Fruit fly (Drosophila melanogaster) whole organism: ENCODE data around the gene MED28.

ENCODE experiments used
- CG8478 ChIP-seq: fragments of >200 bp; optimal IDR thresholded peaks from 2 replicates; lab custom pipeline; 2018; ENCODE audit warnings: inconsistent platforms
- Dll ChIP-seq: fragments of >200 bp; optimal IDR thresholded peaks from 2 replicates; lab custom pipeline; 2017
- EcR ChIP-seq, 2 experiments: fragments of >200 bp; optimal IDR thresholded peaks; 2 replicates each; lab custom pipeline; 2017; ENCODE audit warnings: missing biosample characterization in 2 of 2, missing genetic modification characterization in 2 of 2, missing genetic modification reagents in 2 of 2
- pan ChIP-seq: fragments of >200 bp; optimal IDR thresholded peaks from 2 replicates; lab custom pipeline; 2017
- psq ChIP-seq: fragments of >200 bp; optimal IDR thresholded peaks from 2 replicates; lab custom pipeline; 2017
- usp ChIP-seq: fragments of >200 bp; optimal IDR thresholded peaks from 2 replicates; lab custom pipeline; 2017; ENCODE audit warnings: missing biosample characterization, missing genetic modification characterization, mixed read lengths

Gene MED28

DNA sequence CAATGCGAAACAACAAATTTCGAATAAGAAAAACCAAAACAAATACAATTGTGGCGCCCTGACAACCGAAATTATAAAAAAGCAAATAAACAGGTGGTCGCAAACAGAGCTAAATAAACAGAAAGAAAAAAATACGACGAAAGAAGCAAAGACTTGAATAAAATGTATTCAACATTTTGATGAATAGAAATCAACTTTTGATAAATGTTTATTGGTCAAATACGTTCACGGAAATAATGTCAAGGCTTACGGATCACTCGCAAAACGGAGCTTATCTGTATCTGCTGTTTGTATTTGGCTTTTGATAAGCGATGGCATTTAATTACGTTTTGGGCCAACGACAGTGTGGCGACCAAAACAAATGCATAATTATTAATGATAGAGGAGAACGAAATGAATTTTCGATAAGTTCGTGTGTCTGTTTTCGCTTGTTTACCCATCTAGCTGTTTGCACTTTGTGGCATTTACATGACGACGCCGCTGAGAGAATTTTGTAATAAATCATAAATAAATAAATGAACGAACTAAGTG lies 23.6 kb upstream of the MED28 start:
- TF ChIP-seq CG8478 (lab: Kevin White, UChicago) (no peak), pan (no peak), EcR (GFP tag; optimal IDR thresholded peaks at IDR 0.05; lab: Kevin White, UChicago) (no peak), Dll (lab: Kevin White, UChicago) (no peak), usp (no peak), psq (lab: Kevin White, UChicago) (no peak)

DNA sequence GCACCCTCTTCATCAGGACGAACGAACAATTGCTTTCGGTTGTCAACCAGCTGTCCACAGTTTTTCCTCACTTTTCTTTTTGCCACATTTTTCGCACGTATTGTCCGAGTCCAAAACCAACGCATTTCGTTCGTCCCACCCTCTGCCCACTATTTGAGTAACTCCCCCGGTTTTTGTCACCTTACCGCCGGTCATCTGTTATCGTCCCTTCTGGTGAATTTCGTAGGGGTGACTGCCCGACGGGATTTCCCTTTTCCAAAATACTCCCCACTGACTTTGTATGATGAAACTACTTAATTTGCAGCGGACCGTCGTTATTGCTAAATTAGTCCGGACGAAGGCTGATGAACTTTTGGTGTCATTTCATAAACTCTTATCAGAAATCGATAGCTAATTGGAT lies 19.7 kb upstream of the MED28 start:
- no peak for TF ChIP-seq EcR (GFP tag; optimal IDR thresholded peaks at IDR 0.05; lab: Kevin White, UChicago)

DNA sequence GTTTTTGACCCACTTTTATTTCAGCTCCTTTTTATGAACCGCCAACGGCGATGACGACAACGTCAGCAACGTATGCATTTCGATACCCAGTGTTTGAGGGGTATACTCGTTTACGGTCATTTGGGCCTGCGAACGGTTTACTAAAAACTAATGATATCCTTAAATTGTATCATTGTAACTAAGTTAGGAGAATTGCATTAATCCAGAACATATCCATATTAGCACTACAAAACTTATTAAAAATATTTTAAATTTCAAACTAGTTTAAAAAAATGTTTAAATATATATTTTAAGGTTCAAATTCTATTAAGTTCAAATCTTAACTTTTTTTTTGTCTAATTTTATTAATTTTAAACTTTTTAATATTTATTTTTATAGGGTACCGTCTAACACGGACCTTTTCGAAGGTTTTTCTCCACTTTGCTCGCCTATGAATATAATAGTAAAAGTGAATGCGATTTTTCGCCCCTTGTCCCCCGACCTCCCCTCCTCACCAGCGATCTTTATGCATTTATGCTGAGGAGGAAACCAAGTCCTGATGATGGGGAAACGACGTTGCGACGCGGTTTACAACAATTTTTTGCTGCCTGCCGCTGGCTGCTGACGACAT lies 17.5 kb upstream of the MED28 start:
- TF ChIP-seq EcR (GFP tag; optimal IDR thresholded peaks at IDR 0.05; lab: Kevin White, UChicago) (no peak), pan (no peak), psq (lab: Kevin White, UChicago) (no peak), CG8478 (lab: Kevin White, UChicago) (no peak), usp (no peak), Dll (lab: Kevin White, UChicago) (no peak)

DNA sequence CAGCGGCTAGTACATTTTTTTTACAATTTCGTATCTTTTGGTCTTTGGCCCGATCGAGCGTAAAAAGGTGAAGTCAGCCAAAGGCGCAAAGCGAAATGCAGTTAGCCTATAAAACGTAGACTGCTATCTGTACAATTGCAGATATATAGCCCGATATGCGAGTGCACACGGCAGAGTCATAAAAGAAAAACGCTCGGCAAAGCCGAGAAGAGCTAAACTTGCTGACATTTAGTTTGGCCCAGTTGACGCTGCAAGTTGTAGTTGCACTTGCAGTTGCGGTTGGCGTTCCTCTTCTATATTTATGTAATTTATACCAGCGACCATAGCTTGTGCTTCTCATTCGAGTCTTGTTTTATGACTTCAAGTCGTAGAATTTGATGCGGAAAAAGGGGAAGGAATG lies 16.2 kb upstream of the MED28 start:
- no peak for TF ChIP-seq pan
- no peak for TF ChIP-seq CG8478 (lab: Kevin White, UChicago)

DNA sequence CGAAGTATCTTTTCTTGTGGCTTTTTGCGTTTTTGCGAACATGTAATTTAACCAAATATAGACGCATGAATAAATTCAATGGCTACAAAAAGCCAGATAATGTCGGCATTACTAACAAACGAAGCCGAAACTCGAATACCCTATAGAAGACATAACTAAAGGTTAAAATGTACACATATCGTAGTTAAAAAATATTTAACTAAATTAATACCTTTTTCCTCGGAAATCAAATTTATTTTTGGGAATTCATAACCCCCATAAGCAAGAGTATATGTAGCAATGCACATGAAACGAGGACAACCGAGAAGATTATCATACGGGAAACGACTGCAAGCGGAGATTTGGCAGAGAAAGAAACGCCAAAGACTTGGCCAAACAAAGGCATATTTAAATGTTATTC lies 15.1 kb upstream of the MED28 start:
- no peak for TF ChIP-seq Dll (lab: Kevin White, UChicago)

DNA sequence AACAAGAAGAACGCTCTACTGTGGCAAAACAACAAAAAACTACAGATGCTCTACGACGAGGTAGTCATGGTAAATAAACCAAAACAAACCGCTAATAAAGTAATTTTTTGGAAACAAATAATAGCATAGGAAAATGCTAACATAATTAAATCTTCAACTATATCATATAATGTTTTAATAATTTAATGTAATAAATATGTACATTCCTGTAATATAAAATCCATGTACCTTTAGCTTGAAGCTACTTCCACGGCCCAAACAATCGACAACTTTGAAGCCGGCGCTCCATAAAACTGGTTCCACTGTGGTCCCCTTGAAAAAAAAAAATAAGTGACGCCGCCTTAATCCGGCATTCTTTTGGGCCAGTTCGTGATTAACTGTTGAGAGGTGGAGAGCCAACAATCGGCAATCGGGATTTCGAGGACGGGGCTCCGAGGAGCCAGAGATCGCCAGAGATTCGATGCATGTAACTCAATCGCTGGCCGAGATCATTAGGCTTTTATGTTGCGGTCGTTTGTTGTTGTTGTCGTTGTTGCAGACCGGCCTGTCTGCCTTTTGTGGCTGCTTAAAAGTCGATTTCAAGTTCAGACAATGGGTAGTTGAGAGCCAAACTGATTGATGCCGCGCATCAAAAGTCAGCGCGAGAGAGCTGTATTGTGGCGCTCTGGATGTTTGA lies 14.0 kb upstream of the MED28 start:
- no peak for TF ChIP-seq Dll (lab: Kevin White, UChicago)
- TF ChIP-seq CG8478 (lab: Kevin White, UChicago): no peak
- no peak for TF ChIP-seq usp
- no peak for TF ChIP-seq pan
- no peak for TF ChIP-seq EcR (GFP tag; optimal IDR thresholded peaks at IDR 0.05; lab: Kevin White, UChicago)
- no peak for TF ChIP-seq psq (lab: Kevin White, UChicago)

DNA sequence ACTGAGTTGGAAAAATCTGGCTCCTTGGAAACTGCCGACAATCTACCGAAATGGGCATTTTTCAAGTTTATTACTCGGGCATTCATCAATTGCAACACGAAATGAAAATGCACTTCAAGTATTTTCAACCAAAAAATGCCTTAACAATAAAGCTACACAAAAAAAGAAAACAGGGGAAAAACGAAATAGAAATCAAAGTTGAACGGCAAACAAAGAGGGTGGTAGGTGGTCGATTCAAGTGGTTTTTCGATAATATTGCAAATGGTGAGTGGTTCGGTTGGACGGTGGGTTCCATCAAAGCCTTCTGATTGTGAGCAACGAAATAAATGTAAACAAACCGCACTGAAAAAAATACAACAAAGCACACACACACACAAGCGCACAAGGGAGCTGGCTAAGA lies 10.6 kb upstream of the MED28 start:
- no peak for TF ChIP-seq pan
- TF ChIP-seq Dll (lab: Kevin White, UChicago): no peak
- no peak for TF ChIP-seq psq (lab: Kevin White, UChicago)
- no peak for TF ChIP-seq usp
- TF ChIP-seq CG8478 (lab: Kevin White, UChicago): no peak
- TF ChIP-seq EcR (GFP tag; optimal IDR thresholded peaks at IDR 0.05; lab: Kevin White, UChicago): no peak

DNA sequence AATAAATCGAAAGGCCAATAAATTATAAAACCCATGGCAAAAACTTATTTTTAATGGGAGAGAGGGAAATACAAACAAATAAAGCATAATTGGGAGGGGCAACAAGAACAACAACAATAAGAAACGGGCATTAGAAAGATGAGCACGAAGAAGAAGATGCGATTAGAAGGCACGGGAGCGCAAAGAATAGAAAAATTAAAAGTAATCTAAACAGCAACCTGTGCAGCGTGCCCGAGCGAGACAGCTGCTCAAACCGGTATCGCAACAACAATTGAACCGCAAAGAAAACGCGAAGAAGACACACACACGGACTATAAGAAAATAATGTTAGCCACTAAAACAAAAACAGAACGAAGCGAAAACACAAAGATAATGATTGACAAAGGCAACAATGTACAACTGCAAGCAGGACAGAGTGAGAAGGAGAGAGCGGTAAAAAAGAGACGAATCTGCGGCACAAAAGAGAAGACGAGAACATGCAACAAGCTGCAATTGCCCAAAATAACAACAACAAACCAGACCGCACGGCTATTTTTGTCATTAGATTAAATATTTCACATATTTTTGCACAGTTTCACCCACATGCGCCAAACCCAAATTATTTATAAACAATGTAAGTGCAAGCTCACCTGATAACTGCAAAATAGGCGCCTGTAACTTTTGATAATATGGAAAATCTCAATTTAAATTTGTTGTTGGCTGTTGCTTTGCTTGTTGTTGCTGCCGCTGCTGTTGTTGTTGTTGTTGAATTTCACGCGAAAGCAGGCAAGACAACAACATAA lies 4.8 kb upstream of the MED28 start:
- TF ChIP-seq pan (no peak), Dll (lab: Kevin White, UChicago) (no peak), CG8478 (lab: Kevin White, UChicago) (no peak)

DNA sequence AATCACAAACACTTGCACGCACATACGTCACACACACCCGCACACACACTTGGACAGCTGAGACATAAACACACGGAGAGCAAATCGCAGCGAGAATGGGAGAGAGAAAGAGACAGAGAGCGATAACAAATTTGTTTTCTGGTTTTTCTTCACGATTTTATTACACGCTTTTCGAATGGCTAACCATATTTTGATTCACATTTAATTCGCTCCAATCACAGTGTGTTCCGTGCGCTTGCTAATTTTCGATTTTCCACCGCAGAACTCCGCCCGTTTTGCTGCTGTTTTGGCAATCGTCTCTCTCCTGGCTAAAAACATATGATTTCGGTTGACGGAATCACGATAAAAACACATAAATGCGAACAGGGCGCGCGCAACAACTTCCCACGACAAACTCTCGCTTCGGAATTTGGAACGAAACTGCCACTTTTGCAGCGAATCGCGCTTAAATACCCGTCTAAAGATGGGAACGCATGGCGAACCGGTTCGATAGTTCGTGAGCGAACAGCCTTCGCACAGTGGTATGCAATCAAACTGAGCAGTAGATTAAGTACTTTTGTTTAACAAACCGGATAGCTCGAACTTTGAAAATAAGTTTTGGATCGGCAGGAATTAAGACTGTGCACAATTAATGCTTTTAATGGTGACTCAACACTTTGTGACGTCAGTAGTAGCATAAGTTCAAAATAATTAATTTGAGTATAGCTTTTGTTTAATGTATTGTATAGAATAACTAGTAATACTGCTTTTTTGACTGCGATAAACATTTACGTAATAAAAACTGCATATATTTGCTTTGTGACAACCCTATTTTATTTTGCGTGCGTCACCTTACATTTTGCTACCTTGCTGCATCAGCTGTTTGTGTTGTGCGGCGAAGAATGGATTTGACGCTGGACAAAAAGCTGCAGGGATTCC lies 3.9 kb upstream of the MED28 start, which contains the start of the genes Fur1 and Vps33B:
Gene Fur1 (minus strand): TSS at position 424 of the 918 bp plus-strand sequence.
Gene Vps33B (plus strand): TSS at position 856 of the 918 bp plus-strand sequence.
- TF ChIP-seq Dll (lab: Kevin White, UChicago) (no peak), CG8478 (lab: Kevin White, UChicago) (no peak), usp (no peak), pan (no peak)

DNA sequence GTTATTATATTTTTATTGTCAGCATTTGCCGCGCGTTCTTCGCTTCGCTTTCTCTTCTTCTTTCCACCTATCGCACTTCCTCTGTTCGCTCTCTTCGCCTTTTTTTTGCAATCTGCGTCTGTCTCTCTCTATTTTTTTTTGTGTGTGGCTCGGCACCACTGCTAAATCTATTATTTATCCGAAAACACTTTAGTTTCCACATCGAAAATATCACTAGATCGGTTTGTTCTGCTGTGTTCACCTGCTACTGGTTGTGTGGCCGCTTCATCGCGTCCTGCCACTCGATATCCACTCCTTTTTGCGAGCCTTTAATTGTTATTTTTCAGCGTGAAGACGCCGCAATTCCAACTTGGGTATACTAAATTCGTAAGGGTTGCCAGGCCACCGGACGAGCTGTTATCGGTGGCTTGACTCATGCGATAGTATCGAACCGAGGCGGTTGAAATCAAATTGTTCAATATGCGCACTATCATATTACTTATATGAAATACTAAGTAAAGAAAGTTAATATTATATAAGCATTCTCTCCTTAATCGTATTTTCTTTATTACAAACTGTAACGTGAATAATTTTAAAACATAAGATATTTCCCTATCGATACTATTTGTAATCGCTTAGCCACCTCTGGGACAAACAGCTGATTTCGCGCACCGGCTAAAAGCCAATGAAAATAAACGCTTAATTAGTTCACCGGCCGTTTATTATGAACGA lies 5.8 kb downstream of the MED28 start, which contains the start of the genes XNP, CG42488 and CG5116:
Gene XNP (minus strand): TSS at position 372 of the 711 bp plus-strand sequence.
Gene CG42488 (plus strand): TSS at position 636 of the 711 bp plus-strand sequence.
Gene CG5116 (plus strand): TSS at position 636 of the 711 bp plus-strand sequence.
- TF ChIP-seq pan (no peak), usp (no peak), EcR (GFP tag; optimal IDR thresholded peaks at IDR 0.05; lab: Kevin White, UChicago) (no peak), Dll (lab: Kevin White, UChicago) (no peak), CG8478 (lab: Kevin White, UChicago) (no peak), psq (lab: Kevin White, UChicago) (no peak)

DNA sequence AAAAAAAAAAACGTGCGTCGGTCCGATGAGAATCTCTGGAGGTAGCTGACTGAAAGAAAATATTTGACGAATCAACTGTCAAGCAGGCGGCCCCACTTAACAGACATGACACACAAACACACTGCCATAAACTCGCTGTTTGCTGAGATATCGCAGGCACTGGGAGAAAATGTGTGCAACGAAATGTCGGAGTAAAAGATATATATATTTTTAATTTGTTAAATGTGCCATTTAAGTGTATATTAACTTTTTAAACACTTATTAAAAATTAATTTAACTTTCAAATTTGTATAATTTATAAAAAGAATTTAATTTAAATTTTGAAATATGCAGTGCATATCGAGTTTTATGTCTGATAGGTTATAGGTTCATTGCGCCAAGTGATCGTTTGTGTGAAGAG lies 12.3 kb downstream of the MED28 start:
- TF ChIP-seq psq (lab: Kevin White, UChicago) (no peak), pan (no peak), EcR (GFP tag; optimal IDR thresholded peaks at IDR 0.05; lab: Kevin White, UChicago) (no peak), usp (no peak), Dll (lab: Kevin White, UChicago) (no peak), CG8478 (lab: Kevin White, UChicago) (no peak)
